Worm (Caenorhabditis elegans): ENCODE results near the gene R13H4.6.

Gene R13H4.6

DNA sequence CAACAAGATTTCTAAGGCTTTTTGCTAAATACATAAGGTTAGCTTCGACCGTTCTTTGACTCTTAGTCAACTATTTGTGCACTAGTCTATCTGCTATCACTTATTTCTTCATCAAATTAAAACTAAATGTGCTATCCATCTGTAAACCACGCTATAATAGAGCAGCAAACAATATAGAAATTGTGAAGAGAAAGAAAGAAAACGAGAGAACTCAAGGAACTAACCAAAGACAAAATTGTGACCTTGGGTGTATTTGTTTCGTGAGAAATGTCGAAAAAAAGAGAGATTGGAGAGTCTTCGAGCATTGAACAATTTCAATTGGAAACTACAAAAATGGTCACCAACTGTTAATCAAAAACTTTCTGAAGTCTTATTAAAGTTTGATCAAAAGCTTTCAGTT lies 22.2 kb downstream of the R13H4.6 start:
- TF ChIP-seq sptf-1 (tag; optimal IDR thresholded peaks at IDR 0.05) (no peak), ztf-11 (tag; optimal IDR thresholded peaks at IDR 0.05) (no peak), ham-2 (GFP tag; optimal IDR thresholded peaks at IDR 0.05) (no peak), mab-5 (tag; optimal IDR thresholded peaks at IDR 0.05) (no peak), nhr-28 (tag; optimal IDR thresholded peaks at IDR 0.05) (no peak), tbx-8 (GFP tag; optimal IDR thresholded peaks at IDR 0.05) (no peak)

DNA sequence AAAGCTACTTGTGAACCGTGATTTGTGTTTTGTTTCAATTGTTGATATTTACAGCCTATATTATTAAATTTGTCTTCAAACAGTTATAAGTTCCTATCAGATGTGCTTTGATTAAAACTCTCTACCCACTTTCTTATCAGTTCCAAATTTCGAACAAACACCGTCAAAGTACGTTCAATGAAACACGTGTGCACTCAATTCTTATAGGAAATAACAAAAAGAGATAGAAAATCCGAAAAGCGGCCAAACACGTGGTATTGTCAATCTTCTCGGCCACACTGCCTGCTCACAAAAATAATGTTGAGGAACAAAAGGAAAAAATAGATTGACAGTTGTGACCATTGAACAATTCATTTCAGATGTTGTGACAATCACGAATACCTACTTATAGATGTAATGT lies 23.0 kb downstream of the R13H4.6 start:
- TF ChIP-seq nhr-237 (tag; optimal IDR thresholded peaks at IDR 0.05), result no peak
- TF ChIP-seq drap-1 (GFP tag; optimal IDR thresholded peaks at IDR 0.05), result no peak
- no peak for TF ChIP-seq sem-2 (GFP tag; optimal IDR thresholded peaks at IDR 0.05)
- no peak for TF ChIP-seq nhr-12 (tag; optimal IDR thresholded peaks at IDR 0.05)
- TF ChIP-seq unc-120 (tag; optimal IDR thresholded peaks at IDR 0.05; ENCODE audit: poor library complexity, severe bottlenecking), result no peak
- no peak for TF ChIP-seq bed-3 (GFP tag; optimal IDR thresholded peaks at IDR 0.05)
- TF ChIP-seq ceh-39 (tag; optimal IDR thresholded peaks at IDR 0.05), result no peak
- TF ChIP-seq flh-1 (GFP tag; optimal IDR thresholded peaks at IDR 0.05), result no peak
- TF ChIP-seq ham-2 (GFP tag; optimal IDR thresholded peaks at IDR 0.05), result no peak
- TF ChIP-seq mls-2 (tag; optimal IDR thresholded peaks at IDR 0.05), result no peak
- TF ChIP-seq ztf-11 (tag; optimal IDR thresholded peaks at IDR 0.05), result no peak
- TF ChIP-seq ceh-43 (GFP tag; optimal IDR thresholded peaks at IDR 0.05), result no peak
- TF ChIP-seq sptf-1 (tag; optimal IDR thresholded peaks at IDR 0.05), result no peak
- TF ChIP-seq M03D4.4 (tag; optimal IDR thresholded peaks at IDR 0.05), result no peak
- no peak for TF ChIP-seq lin-13 (tag; optimal IDR thresholded peaks at IDR 0.05)
- no peak for TF ChIP-seq ceh-83 (GFP tag; optimal IDR thresholded peaks at IDR 0.05)
- no peak for TF ChIP-seq unc-39 (tag; optimal IDR thresholded peaks at IDR 0.05)
- no peak for TF ChIP-seq pha-4 (tag; optimal IDR thresholded peaks at IDR 0.05)
- no peak for TF ChIP-seq snpc-4 (tag; optimal IDR thresholded peaks at IDR 0.05)
- TF ChIP-seq cnd-1 (tag; optimal IDR thresholded peaks at IDR 0.05), result no peak

DNA sequence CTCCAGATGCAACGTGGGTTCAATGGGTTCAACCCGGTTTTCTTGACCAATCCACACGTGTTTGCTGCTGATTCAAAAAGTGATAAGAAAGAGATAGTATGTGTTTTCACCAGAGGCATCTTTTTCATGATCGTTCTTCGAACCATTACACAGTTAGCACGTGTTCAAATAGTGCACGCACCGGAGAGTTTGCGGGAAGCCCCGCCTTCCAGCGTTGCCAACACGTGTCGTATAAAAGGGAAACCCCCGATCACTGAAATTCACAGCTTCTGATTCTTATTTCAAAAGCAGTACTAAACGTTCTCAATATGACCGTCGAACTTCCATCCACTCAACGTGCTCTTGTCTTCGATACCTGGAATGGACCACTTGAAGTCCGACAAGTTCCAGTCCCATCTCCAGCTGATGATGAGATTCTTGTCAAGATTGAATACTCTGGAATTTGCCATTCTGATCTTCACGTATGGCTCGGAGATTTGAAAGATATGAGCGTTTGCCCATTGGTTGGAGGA lies 25.1 kb downstream of the R13H4.6 start, which contains the start of gene adh-1:
adh-1 (plus strand) TSS at position 261 of the 512 bp plus-strand sequence.
- TF ChIP-seq mls-2 (tag; optimal IDR thresholded peaks at IDR 0.05) (no peak), mab-5 (tag; optimal IDR thresholded peaks at IDR 0.05) (no peak), hlh-1 (tag; optimal IDR thresholded peaks at IDR 0.05) (no peak)

DNA sequence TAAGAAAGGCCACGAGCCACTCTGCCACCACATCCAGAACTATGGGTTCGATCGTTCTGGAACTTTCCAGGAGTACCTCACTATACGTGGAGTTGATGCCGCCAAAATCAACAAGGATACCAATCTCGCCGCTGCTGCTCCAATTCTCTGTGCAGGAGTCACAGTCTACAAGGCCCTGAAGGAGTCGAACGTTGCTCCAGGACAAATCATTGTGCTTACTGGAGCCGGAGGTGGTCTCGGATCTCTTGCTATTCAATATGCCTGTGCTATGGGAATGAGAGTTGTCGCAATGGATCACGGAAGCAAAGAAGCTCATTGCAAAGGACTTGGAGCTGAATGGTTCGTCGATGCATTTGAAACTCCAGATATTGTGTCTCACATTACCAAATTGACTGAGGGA lies 25.7 kb downstream of the R13H4.6 start:
- TF ChIP-seq unc-39 (tag; optimal IDR thresholded peaks at IDR 0.05) (no peak), pha-4 (tag; optimal IDR thresholded peaks at IDR 0.05) (no peak), lin-13 (tag; optimal IDR thresholded peaks at IDR 0.05) (no peak), unc-120 (tag; optimal IDR thresholded peaks at IDR 0.05; ENCODE audit: poor library complexity, severe bottlenecking) (no peak), mep-1 (tag; optimal IDR thresholded peaks at IDR 0.05) (no peak), nhr-2 (tag; optimal IDR thresholded peaks at IDR 0.05) (no peak), mls-2 (tag; optimal IDR thresholded peaks at IDR 0.05) (no peak)

DNA sequence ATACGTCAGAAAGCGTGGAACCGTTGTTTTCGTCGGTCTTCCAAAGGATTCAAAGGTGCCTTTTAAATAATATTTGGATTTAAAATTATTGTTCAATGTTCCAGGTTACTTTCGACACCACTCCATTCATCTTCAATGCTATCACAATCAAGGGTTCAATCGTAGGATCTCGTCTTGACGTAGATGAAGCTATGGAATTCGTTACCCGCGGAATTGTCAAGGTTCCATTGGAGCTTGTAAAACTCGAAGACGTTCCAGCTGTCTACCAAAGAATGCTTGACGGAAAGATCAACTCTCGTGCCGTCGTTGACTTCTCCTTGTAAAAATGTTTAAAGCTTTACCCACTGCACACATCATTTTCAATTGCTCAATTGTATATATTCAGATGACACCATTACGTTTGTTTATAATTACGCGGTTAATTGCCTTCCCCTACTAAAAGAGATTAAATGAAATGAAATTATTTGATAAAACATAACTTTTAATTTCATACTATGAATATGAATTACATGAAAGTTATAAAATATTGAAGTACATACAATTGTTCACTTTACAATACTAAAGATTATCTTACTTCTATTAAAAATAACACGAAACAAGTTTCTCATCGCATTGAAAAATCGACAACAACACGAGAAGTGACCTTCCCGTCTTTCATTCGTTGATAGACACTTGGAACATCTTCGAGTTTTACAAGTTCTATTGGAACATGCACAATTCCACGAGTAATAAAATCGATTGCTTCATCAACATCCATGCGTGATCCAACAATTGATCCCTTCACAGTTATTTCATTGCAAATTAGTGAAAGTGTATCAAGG lies 26.4 kb downstream of the R13H4.6 start:
- TF ChIP-seq unc-120 (tag; optimal IDR thresholded peaks at IDR 0.05; ENCODE audit: poor library complexity, severe bottlenecking), result no peak
- no peak for TF ChIP-seq cnd-1 (tag; optimal IDR thresholded peaks at IDR 0.05)
- no peak for TF ChIP-seq zip-8 (tag; optimal IDR thresholded peaks at IDR 0.05)
- no peak for TF ChIP-seq pha-4 (tag; optimal IDR thresholded peaks at IDR 0.05)
- TF ChIP-seq ceh-83 (GFP tag; optimal IDR thresholded peaks at IDR 0.05), result no peak
- no peak for TF ChIP-seq lin-13 (tag; optimal IDR thresholded peaks at IDR 0.05)
- TF ChIP-seq mls-2 (tag; optimal IDR thresholded peaks at IDR 0.05), result no peak
- TF ChIP-seq hlh-1 (tag; optimal IDR thresholded peaks at IDR 0.05), result no peak
- TF ChIP-seq sem-2 (GFP tag; optimal IDR thresholded peaks at IDR 0.05), result no peak
- no peak for TF ChIP-seq nhr-2 (tag; optimal IDR thresholded peaks at IDR 0.05)
- no peak for TF ChIP-seq lsy-2 (tag; optimal IDR thresholded peaks at IDR 0.05)
